Worm (Caenorhabditis elegans): ENCODE data around the gene F36H5.8.
"Not testable (repeated sequence)": the region's sequence is repeated elsewhere in the genome, so short reads cannot be mapped to it uniquely, and the experiment has no call there.

F36H5.8 gene

DNA sequence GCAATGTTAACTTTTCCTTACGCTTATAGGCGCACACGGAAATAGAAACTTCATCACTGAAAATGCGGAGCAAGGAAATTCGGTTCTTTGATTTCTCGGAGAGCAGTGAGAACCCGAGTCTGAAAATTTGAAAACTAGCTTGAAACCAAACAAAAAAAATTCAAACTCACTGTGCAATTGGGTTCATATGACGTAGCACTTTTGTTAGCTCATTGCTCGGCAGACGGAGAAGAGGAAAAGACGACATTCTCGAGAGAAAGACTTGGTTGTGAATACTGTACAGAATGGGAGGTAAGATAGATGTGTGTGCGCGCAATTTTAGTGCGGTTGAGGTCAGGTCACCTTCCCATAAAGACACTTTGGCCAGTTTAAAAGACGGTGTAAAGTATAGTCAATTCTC lies at the start of gene F36H5.8, which contains the start of gene F36H5.13:
TSS of gene F36H5.8 (minus strand) at position 274 of the 400 bp plus-strand sequence.
TSS of gene F36H5.13 (minus strand) at position 101 of the 400 bp plus-strand sequence.
- no peak for TF ChIP-seq W03F9.2 (tag; optimal IDR thresholded peaks at IDR 0.05)
- no peak for TF ChIP-seq him-1 (tag; optimal IDR thresholded peaks at IDR 0.05)
- no peak for TF ChIP-seq dao-5 (tag; optimal IDR thresholded peaks at IDR 0.05)

DNA sequence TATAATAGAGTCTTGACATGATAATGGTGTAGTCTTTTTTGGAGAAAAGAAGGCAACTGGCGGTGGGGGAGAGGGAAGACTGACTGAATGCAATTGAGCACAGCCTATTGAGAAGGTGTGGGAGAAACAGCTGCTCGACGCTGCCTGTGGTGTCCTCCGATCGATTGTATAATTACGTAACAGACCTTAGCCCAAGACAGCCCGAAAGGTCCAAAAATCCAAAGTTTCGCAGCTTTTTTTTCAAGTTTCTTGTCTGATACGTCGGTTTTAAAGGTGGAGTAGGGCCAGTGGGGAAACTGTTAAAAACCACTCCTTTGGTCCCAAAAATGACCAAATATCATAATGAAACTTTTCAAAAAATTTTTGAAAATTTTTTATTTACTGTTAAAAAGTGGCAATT lies 37.6 kb upstream of the F36H5.8 start, which contains the start of the genes C08F1.6 and fbxb-13:
TSS of gene C08F1.6 (minus strand) at position 101 of the 400 bp plus-strand sequence.
TSS of gene fbxb-13 (plus strand) at position 191 of the 400 bp plus-strand sequence.
- TF ChIP-seq W03F9.2 (tag; optimal IDR thresholded peaks at IDR 0.05) (no peak), him-1 (tag; optimal IDR thresholded peaks at IDR 0.05) (no peak), dao-5 (tag; optimal IDR thresholded peaks at IDR 0.05) (no peak)

DNA sequence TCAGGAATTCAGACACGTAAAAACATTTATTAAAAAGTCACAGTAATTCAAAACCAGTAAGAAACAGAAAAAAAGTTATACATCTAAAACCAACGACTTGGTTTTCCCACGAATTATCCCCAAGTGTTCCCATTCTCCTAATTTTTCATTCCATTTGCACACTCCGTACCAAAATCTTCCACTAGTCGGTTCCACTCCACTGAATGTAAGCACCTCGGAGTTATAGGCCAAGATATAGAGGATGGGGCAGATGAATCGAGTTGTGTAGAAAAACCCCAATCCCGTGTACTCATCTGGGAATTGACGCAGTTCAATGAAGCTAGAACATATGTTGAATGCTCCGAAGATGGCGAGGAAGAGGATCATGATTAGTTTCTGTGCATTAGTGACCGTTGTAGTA lies 36.7 kb upstream of the F36H5.8 start:
- no peak for TF ChIP-seq him-1 (tag; optimal IDR thresholded peaks at IDR 0.05)
- no peak for TF ChIP-seq W03F9.2 (tag; optimal IDR thresholded peaks at IDR 0.05)
- no peak for TF ChIP-seq dao-5 (tag; optimal IDR thresholded peaks at IDR 0.05)

DNA sequence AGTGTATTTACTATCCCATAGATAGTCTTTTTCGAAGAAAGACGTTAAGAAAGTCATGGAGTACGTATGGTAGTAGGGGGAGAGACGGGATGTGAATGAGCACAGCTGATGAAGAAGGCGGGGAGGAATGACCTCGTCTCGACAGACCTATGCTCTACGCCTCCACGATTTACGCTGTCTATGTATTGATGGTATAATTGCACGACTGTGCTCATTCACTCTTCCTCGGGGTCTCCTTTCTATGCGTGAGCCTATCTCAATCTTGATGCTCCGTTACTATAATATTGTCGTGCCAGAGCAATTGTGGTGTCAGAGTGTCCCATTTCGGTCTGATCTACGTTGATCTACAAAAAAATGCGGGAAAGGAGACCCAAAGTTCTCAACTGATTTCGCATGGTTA lies 35.7 kb upstream of the F36H5.8 start, which contains the start of gene C08F1.10:
TSS of gene C08F1.10 (minus strand) at position 101 of the 400 bp plus-strand sequence.
- TF ChIP-seq him-1 (tag; optimal IDR thresholded peaks at IDR 0.05) (no peak), dao-5 (tag; optimal IDR thresholded peaks at IDR 0.05) (no peak), W03F9.2 (tag; optimal IDR thresholded peaks at IDR 0.05) (no peak)

DNA sequence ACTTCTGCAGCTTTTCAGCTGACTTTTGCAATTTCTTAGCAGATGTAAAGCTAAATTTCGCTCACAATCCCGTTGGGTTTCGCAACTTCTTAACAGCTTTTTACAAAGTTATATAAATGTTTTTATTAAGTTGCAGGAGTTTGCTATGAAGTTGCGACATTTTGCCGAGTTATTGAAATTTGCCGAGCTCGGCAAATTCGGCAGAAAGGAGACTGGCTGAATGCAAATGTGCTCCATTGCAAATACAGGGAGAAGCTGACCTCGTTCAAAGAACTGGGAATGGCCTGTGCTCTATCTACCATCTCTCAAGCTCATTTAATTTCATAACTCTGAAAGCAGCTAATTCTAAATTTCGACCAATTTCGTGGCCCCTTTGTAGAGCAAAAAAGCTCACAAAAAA lies 34.3 kb upstream of the F36H5.8 start, which contains the start of gene C08F1.11:
TSS of gene C08F1.11 (minus strand) at position 101 of the 400 bp plus-strand sequence.
- no peak for TF ChIP-seq him-1 (tag; optimal IDR thresholded peaks at IDR 0.05)
- TF ChIP-seq W03F9.2 (tag; optimal IDR thresholded peaks at IDR 0.05) = no peak
- no peak for TF ChIP-seq dao-5 (tag; optimal IDR thresholded peaks at IDR 0.05)

DNA sequence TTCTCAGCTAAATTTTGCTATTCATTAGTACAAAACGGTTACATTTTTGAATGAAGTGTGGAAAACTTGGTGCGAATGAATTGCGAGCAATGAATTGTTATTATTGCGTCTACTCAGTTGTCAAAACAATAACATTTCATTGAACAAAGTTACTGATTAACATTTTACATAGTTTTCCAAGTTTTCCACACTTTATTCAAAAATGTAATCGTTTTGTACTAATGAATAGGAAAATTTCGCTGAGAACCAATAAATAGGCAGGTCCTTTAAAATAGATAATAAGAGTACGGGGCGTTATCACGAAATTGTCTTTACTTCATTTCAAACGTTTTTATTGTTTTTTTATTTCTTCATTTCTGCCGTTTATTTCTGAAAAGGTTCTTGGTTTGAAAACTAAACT lies 32.0 kb upstream of the F36H5.8 start, which contains the start of gene math-4:
TSS of gene math-4 (minus strand) at position 101 of the 400 bp plus-strand sequence.
- TF ChIP-seq W03F9.2 (tag; optimal IDR thresholded peaks at IDR 0.05) (no peak), dao-5 (tag; optimal IDR thresholded peaks at IDR 0.05) (no peak), him-1 (tag; optimal IDR thresholded peaks at IDR 0.05) (no peak)

DNA sequence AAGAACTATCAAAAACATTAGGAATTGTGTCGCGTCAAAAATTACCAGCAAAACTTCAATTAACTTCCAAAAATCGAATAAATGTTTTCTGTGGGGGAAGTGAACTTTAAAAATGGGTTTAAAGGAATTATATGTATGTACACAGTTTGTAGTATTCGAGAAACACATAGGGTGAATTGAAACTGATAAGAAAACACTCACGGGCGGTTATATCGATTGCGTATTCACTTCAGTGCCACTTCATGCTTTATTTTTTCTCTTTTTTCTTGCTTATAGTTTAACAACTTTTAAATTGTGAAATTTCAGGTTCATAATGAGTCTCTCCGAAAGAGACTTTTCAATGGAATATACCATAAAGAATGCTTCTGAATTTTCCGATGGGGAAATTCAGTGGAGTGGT lies 24.7 kb upstream of the F36H5.8 start, which contains the start of gene F36H5.14:
TSS of gene F36H5.14 (plus strand) at position 301 of the 400 bp plus-strand sequence.
- TF ChIP-seq him-1, dao-5, W03F9.2 (tag; optimal IDR thresholded peaks at IDR 0.05): not testable (repeated sequence)

DNA sequence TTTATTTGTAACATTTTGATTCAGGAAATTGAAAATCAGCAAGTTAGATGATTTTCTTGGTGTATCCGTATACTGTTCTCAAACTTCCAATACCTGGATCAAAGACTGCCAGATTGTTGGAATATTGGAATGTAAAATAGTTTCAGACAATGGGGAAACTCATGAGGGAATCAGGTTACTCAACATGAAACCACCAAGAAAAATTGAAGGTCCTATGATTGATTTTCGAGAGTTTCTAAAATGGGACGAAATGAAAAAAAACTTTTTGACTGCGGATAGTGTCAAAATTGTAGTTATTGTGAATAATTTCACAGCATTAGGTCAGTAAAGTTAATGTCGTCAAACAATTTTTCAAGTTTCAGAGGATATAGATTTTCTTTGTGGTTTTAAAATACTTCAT lies 21.3 kb upstream of the F36H5.8 start, which contains the start of gene math-3:
TSS of gene math-3 (plus strand) at position 301 of the 400 bp plus-strand sequence.
- TF ChIP-seq W03F9.2 (tag; optimal IDR thresholded peaks at IDR 0.05) (no peak), him-1 (tag; optimal IDR thresholded peaks at IDR 0.05) (no peak), dao-5 (tag; optimal IDR thresholded peaks at IDR 0.05) (no peak)

DNA sequence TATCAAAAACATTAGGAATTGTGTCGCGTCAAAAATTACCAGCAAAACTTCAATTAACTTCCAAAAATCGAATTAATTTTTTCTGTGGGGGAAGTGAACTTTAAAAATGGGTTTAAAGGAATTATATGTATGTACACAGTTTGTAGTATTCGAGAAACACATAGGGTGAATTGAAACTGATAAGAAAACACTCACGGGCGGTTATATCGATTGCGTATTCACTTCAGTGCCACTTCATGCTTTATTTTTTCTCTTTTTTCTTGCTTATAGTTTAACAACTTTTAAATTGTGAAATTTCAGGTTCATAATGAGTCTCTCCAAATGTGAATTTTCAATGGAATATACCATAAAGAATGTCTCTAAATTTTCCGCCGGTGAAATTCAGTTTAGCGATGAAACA lies 20.9 kb upstream of the F36H5.8 start, which contains the start of gene math-26:
TSS of gene math-26 (plus strand) at position 301 of the 400 bp plus-strand sequence.
- TF ChIP-seq dao-5, W03F9.2, him-1 (tag; optimal IDR thresholded peaks at IDR 0.05): not testable (repeated sequence)

DNA sequence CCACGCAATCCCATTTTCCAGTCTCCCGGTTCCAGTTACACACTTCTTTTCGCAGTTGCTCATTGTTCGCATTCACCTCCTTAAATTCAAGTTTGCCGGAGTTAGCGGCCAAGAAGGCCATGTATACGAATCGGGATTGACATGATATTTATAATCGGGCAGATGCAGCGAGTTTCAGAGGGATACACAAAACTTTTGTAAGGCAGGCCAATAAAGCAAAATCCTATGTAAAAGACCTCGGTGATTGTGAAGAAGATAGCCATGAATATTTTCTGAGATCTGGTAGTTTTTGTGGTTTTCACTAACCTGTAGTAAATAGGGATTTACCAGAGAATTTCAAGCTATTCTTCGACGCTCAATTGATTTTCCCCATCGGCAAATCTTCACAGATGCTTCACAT lies 16.2 kb upstream of the F36H5.8 start:
- TF ChIP-seq W03F9.2 (tag; optimal IDR thresholded peaks at IDR 0.05) (no peak), dao-5 (tag; optimal IDR thresholded peaks at IDR 0.05) (no peak), him-1 (tag; optimal IDR thresholded peaks at IDR 0.05) (no peak)

DNA sequence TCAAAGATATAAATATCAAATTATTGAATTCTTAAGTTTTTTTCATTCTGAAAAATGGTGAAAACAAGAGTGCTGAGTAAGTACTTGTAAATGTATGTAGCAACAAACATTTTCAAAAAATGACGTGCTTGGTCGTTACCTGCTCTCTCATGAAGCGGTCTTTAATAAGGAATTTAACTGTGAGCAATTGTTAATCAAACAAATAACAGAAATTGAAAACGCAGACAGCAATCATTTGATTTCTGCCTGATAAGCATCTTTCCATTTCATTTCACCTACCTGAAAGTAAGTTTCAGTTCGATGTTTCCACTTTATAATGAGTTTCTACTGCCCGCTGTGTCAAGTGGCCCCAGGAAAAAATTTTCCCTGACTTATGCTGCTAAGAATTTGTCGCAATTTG lies 12.6 kb upstream of the F36H5.8 start, which contains the start of gene math-28:
TSS of gene math-28 (plus strand) at position 301 of the 400 bp plus-strand sequence.
- no peak for TF ChIP-seq W03F9.2 (tag; optimal IDR thresholded peaks at IDR 0.05)

DNA sequence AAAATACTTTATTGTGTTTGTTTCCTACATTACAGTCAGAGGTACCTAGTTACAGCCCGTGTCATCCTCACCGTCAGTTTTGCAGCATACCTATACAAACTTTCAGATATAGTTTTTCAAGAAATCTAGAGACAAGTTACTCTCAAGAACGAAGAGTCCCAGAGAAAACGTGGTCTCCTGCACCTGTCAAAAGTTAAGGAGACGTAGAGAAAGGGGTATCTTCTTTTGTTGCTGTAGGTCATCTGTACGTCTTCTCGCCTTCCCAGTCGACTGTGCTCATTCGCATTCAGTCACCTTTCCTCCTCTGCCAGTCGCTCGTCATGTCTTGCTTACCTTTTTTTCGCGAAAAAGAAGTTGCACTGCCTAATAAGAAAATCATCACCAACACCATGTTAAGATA lies 11.1 kb upstream of the F36H5.8 start, which contains the start of gene F36H5.4:
TSS of gene F36H5.4 (plus strand) at position 301 of the 400 bp plus-strand sequence.
- no peak for TF ChIP-seq dao-5 (tag; optimal IDR thresholded peaks at IDR 0.05)
- no peak for TF ChIP-seq W03F9.2 (tag; optimal IDR thresholded peaks at IDR 0.05)
- TF ChIP-seq him-1 (tag; optimal IDR thresholded peaks at IDR 0.05) = no peak

DNA sequence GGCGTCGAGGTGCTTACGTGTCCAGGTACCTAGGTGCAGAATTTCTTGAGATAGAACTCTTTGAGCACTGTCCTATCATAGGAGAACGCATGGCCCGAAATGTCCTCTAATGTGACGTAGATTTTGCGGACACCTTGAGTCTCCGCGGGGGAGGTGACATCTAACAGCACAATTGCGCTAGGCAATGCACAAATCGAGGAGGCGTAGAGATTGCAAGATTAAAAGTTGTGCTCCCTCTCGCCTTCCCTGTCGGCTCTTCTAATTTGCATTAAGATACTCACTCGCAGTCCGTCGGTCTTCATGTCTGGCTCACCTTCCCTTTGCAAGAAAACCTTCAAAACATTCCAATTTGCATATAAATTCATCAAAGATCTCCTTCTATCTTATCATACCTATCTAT lies 9.1 kb upstream of the F36H5.8 start, which contains the start of gene F36H5.18:
TSS of gene F36H5.18 (plus strand) at position 301 of the 400 bp plus-strand sequence.
- no peak for TF ChIP-seq dao-5 (tag; optimal IDR thresholded peaks at IDR 0.05)
- no peak for TF ChIP-seq W03F9.2 (tag; optimal IDR thresholded peaks at IDR 0.05)
- no peak for TF ChIP-seq him-1 (tag; optimal IDR thresholded peaks at IDR 0.05)

DNA sequence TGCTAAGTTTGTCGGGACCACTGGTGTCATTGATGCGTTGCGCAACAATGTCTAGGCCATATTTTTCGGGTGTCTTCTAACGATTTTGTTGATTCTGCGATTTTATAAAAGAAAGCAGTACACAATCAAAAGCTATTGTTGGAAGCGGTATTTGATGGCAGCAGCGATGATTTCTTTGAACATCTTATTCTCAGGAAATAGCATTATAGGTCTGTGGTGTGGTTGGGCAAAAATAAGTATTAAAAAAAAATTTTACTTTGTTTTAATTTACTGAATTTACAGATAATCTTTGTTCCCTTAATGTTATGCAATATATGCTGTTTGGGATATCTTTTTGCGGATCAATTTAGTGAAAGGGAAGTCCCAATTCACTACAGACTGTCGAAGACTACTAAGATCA lies 6.5 kb upstream of the F36H5.8 start, which contains the start of gene F36H5.10:
TSS of gene F36H5.10 (plus strand) at position 301 of the 400 bp plus-strand sequence.
- TF ChIP-seq W03F9.2 (tag; optimal IDR thresholded peaks at IDR 0.05) = no peak
- no peak for TF ChIP-seq him-1 (tag; optimal IDR thresholded peaks at IDR 0.05)
- no peak for TF ChIP-seq dao-5 (tag; optimal IDR thresholded peaks at IDR 0.05)

All from whole organism, L4/young adult.